Fruit fly (Drosophila melanogaster) whole organism, embryonic: ENCODE measurements around the gene CG9389.

ENCODE experiments used
- Bteb2 ChIP-seq: fragments of 200-800 bp; sonication (Bioruptor generic); optimal IDR thresholded peaks from 2 replicates; lab custom pipeline; 2016; ENCODE audit warnings: missing biosample characterization, missing genetic modification characterization
- CG10147 ChIP-seq: fragments of 200-800 bp; sonication (Bioruptor generic); optimal IDR thresholded peaks from 2 replicates; lab custom pipeline; 2019; ENCODE audit warnings: missing biosample characterization, mild to moderate bottlenecking, missing genetic modification characterization, moderate library complexity
- CG10321 ChIP-seq: fragments of 200-800 bp; sonication (Bioruptor generic); IDR thresholded peaks from 2 replicates; pipeline ENCODE4 v1.3.6; 2022; ENCODE audit warnings: missing biosample characterization, missing genetic modification characterization
- CG10431 ChIP-seq: fragments of 200-800 bp; sonication (Bioruptor generic); optimal IDR thresholded peaks from 3 replicates; lab custom pipeline; 2018; ENCODE audit warnings: missing biosample characterization, mild to moderate bottlenecking, missing genetic modification characterization
- CG11504 ChIP-seq: fragments of 200-800 bp; sonication (Bioruptor generic); optimal IDR thresholded peaks from 3 replicates; lab custom pipeline; 2019; ENCODE audit warnings: missing biosample characterization, mild to moderate bottlenecking, missing genetic modification characterization, moderate library complexity
- CG12071 ChIP-seq: fragments of 200-800 bp; sonication (Bioruptor generic); optimal IDR thresholded peaks from 3 replicates; lab custom pipeline; 2018; ENCODE audit warnings: missing biosample characterization, mild to moderate bottlenecking, missing genetic modification characterization
- CG1233 ChIP-seq: fragments of 200-800 bp; sonication (Bioruptor generic); optimal IDR thresholded peaks from 4 replicates; lab custom pipeline; 2018; ENCODE audit warnings: missing biosample characterization, mild to moderate bottlenecking, missing genetic modification characterization
- CG15514 ChIP-seq: fragments of 200-800 bp; sonication (Bioruptor generic); optimal IDR thresholded peaks from 3 replicates; lab custom pipeline; 2017; ENCODE audit warnings: missing biosample characterization, missing genetic modification characterization, mild to moderate bottlenecking, moderate library complexity, missing genetic modification reagents
- CG2678 ChIP-seq: fragments of 200-800 bp; sonication (Bioruptor generic); optimal IDR thresholded peaks from 3 replicates; lab custom pipeline; 2019; ENCODE audit warnings: missing biosample characterization, mild to moderate bottlenecking, missing genetic modification characterization, moderate library complexity
- CG3065 ChIP-seq: fragments of 200-800 bp; sonication (Bioruptor generic); optimal IDR thresholded peaks from 2 replicates; lab custom pipeline; 2016; ENCODE audit warnings: missing biosample characterization, missing genetic modification characterization
- CG31365 ChIP-seq: fragments of 200-800 bp; sonication (Bioruptor generic); optimal IDR thresholded peaks from 2 replicates; lab custom pipeline; 2018; ENCODE audit warnings: missing biosample characterization, mild to moderate bottlenecking, missing genetic modification characterization
- CG3163 ChIP-seq: fragments of 200-800 bp; sonication (Bioruptor generic); optimal IDR thresholded peaks from 3 replicates; lab custom pipeline; 2016; ENCODE audit warnings: missing biosample characterization, missing genetic modification characterization
- CG3281 ChIP-seq: fragments of 200-800 bp; sonication (Bioruptor generic); optimal IDR thresholded peaks from 3 replicates; lab custom pipeline; 2017; ENCODE audit warnings: missing biosample characterization, mild to moderate bottlenecking, missing genetic modification characterization
- CG3995 ChIP-seq: fragments of 200-800 bp; sonication (Bioruptor generic); optimal IDR thresholded peaks from 3 replicates; lab custom pipeline; 2016; ENCODE audit warnings: missing biosample characterization, missing genetic modification characterization
- CG7786 ChIP-seq: fragments of 200-800 bp; sonication (Bioruptor generic); optimal IDR thresholded peaks from 2 replicates; lab custom pipeline; 2016; ENCODE audit warnings: missing biosample characterization, missing genetic modification characterization
- CG7963 ChIP-seq: fragments of 200-800 bp; sonication (Bioruptor generic); IDR thresholded peaks from 3 replicates; pipeline ENCODE4 v1.3.6; 2022; ENCODE audit warnings: missing biosample characterization, missing genetic modification characterization; ENCODE audit not compliant: partially characterized antibody
- CG8281 ChIP-seq: fragments of 200-800 bp; sonication (Bioruptor generic); optimal IDR thresholded peaks from 2 replicates; lab custom pipeline; 2018; ENCODE audit warnings: missing biosample characterization, mild to moderate bottlenecking, missing genetic modification characterization, moderate library complexity
- CG8290 ChIP-seq, 3 experiments: fragments of 200-800 bp; sonication (Bioruptor generic); optimal IDR thresholded peaks; 2 replicates each; lab custom pipeline; 2016 to 2019; ENCODE audit warnings: missing biosample characterization in 3 of 3, missing genetic modification characterization in 3 of 3, mild to moderate bottlenecking in 2 of 3, moderate library complexity in 1 of 3
- CG8478 ChIP-seq: fragments of >200 bp; optimal IDR thresholded peaks from 2 replicates; lab custom pipeline; 2018
- CG9437 ChIP-seq: fragments of 200-800 bp; sonication (Bioruptor generic); optimal IDR thresholded peaks from 2 replicates; lab custom pipeline; 2018; ENCODE audit warnings: missing biosample characterization, mild to moderate bottlenecking, missing genetic modification characterization
- CHES-1-like ChIP-seq: fragments of 200-800 bp; sonication (Bioruptor generic); optimal IDR thresholded peaks from 2 replicates; lab custom pipeline; 2016; ENCODE audit warnings: missing biosample characterization, missing genetic modification characterization
- CTCF ChIP-seq: fragments of 200-800 bp; sonication (Bioruptor generic); optimal IDR thresholded peaks from 2 replicates; lab custom pipeline; 2017; ENCODE audit warnings: missing biosample characterization, mild to moderate bottlenecking, missing genetic modification characterization, moderate library complexity
- CkIIα-i1 ChIP-seq: fragments of 200-800 bp; sonication (Bioruptor generic); IDR thresholded peaks from 2 replicates; pipeline ENCODE4 v1.3.6; 2022; ENCODE audit warnings: missing biosample characterization, missing genetic modification characterization
- Dll ChIP-seq: fragments of 200-800 bp; sonication (Bioruptor generic); IDR thresholded peaks from 4 replicates; pipeline ENCODE4 v1.3.6; 2022; ENCODE audit warnings: missing biosample characterization, missing genetic modification characterization; ENCODE audit not compliant: partially characterized antibody
- Doc2 ChIP-seq: fragments of 200-800 bp; sonication (Bioruptor generic); IDR thresholded peaks from 2 replicates; pipeline ENCODE4 v1.3.6; 2022; ENCODE audit warnings: missing biosample characterization, missing genetic modification characterization
- Drgx ChIP-seq: fragments of 200-800 bp; sonication (Bioruptor generic); IDR thresholded peaks from 2 replicates; pipeline ENCODE4 v1.3.6; 2022; ENCODE audit warnings: missing biosample characterization, missing genetic modification characterization
- E2f2 ChIP-seq: fragments of 200-800 bp; sonication (Bioruptor generic); IDR thresholded peaks from 2 replicates; pipeline ENCODE4 v1.3.6; 2022; ENCODE audit warnings: missing biosample characterization, missing genetic modification characterization
- HmgD ChIP-seq: fragments of 200-800 bp; sonication (Bioruptor generic); optimal IDR thresholded peaks from 3 replicates; lab custom pipeline; 2016; ENCODE audit warnings: missing biosample characterization, missing genetic modification characterization
- Lhr ChIP-seq: fragments of 200-800 bp; sonication (Bioruptor generic); optimal IDR thresholded peaks from 3 replicates; lab custom pipeline; 2017; ENCODE audit warnings: mild to moderate bottlenecking, missing biosample characterization, missing genetic modification reagents, missing genetic modification characterization
- Mrtf ChIP-seq: fragments of 200-800 bp; sonication (Bioruptor generic); IDR thresholded peaks from 3 replicates; pipeline ENCODE4 v1.3.6; 2022; ENCODE audit warnings: missing biosample characterization, missing genetic modification characterization
- TFAM ChIP-seq: fragments of 200-800 bp; sonication (Bioruptor generic); optimal IDR thresholded peaks from 2 replicates; lab custom pipeline; 2017; ENCODE audit warnings: missing biosample characterization, missing genetic modification characterization, inconsistent platforms
- abd-A ChIP-seq: fragments of 200-800 bp; sonication (Bioruptor generic); optimal IDR thresholded peaks from 3 replicates; lab custom pipeline; 2019; ENCODE audit warnings: missing biosample characterization, mild to moderate bottlenecking, missing genetic modification characterization, moderate library complexity
- bab2 ChIP-seq: fragments of 200-800 bp; sonication (Bioruptor generic); optimal IDR thresholded peaks from 2 replicates; lab custom pipeline; 2016; ENCODE audit warnings: missing biosample characterization, missing genetic modification characterization
- crp ChIP-seq, 2 experiments: fragments of 200-800 bp; sonication (Bioruptor generic); optimal IDR thresholded peaks; 2 replicates in 1 of 2; 3 replicates in 1 of 2; lab custom pipeline; 2017; ENCODE audit warnings: missing biosample characterization in 2 of 2, missing genetic modification characterization in 2 of 2, mild to moderate bottlenecking in 1 of 2, moderate library complexity in 1 of 2
- dimm ChIP-seq: fragments of 200-800 bp; sonication (Bioruptor generic); IDR thresholded peaks from 2 replicates; pipeline ENCODE4 v1.3.6; 2022; ENCODE audit warnings: missing biosample characterization, missing genetic modification characterization
- en ChIP-seq: fragments of 200-800 bp; sonication (Bioruptor generic); optimal IDR thresholded peaks from 2 replicates; lab custom pipeline; 2016; ENCODE audit warnings: missing biosample characterization, missing genetic modification characterization
- exex ChIP-seq: fragments of 200-800 bp; sonication (Bioruptor generic); optimal IDR thresholded peaks from 4 replicates; lab custom pipeline; 2018; ENCODE audit warnings: missing biosample characterization, mild to moderate bottlenecking, missing genetic modification characterization, moderate library complexity
- h ChIP-seq: fragments of >200 bp; optimal IDR thresholded peaks from 2 replicates; lab custom pipeline; 2017
- ind ChIP-seq: fragments of 200-800 bp; sonication (Bioruptor generic); optimal IDR thresholded peaks from 3 replicates; lab custom pipeline; 2016; ENCODE audit warnings: missing biosample characterization, missing genetic modification characterization
- lbe ChIP-seq: fragments of 200-800 bp; sonication (Bioruptor generic); optimal IDR thresholded peaks from 2 replicates; lab custom pipeline; 2016; ENCODE audit warnings: missing biosample characterization, mild to moderate bottlenecking, missing genetic modification characterization
- luna ChIP-seq: fragments of 200-800 bp; sonication (Bioruptor generic); optimal IDR thresholded peaks from 2 replicates; lab custom pipeline; 2016; ENCODE audit warnings: missing biosample characterization, missing genetic modification characterization
- mam ChIP-seq: fragments of 200-800 bp; sonication (Bioruptor generic); optimal IDR thresholded peaks from 3 replicates; lab custom pipeline; 2016; ENCODE audit warnings: missing biosample characterization, missing genetic modification characterization
- odd ChIP-seq: fragments of 200-800 bp; sonication (Bioruptor generic); optimal IDR thresholded peaks from 2 replicates; lab custom pipeline; 2017; ENCODE audit warnings: missing biosample characterization, mild to moderate bottlenecking, missing genetic modification characterization
- otp ChIP-seq: fragments of 200-800 bp; sonication (Bioruptor generic); IDR thresholded peaks from 3 replicates; pipeline ENCODE4, ENCODE4 v1.3.6; 2022; ENCODE audit warnings: missing biosample characterization, missing genetic modification characterization
- pros ChIP-seq: fragments of 200-800 bp; sonication (Bioruptor generic); optimal IDR thresholded peaks from 3 replicates; lab custom pipeline; 2019; ENCODE audit warnings: missing biosample characterization, mild to moderate bottlenecking, missing genetic modification characterization, moderate library complexity
- row ChIP-seq: fragments of 200-800 bp; sonication (Bioruptor generic); IDR thresholded peaks from 3 replicates; pipeline ENCODE4 v1.3.6; 2022; ENCODE audit warnings: missing biosample characterization, missing genetic modification characterization
- seq ChIP-seq: fragments of 200-800 bp; sonication (Bioruptor generic); IDR thresholded peaks from 2 replicates; pipeline ENCODE4 v1.3.6; 2022; ENCODE audit warnings: missing biosample characterization, missing genetic modification characterization
- sim ChIP-seq: fragments of 200-800 bp; sonication (Bioruptor generic); IDR thresholded peaks from 2 replicates; pipeline ENCODE4 v1.3.6; 2022; ENCODE audit warnings: missing biosample characterization, missing genetic modification characterization
- slbo ChIP-seq: fragments of 200-800 bp; sonication (Bioruptor generic); IDR thresholded peaks from 2 replicates; pipeline ENCODE4 v1.3.6; 2022; ENCODE audit warnings: missing biosample characterization, missing genetic modification characterization
- stc ChIP-seq: fragments of 200-800 bp; sonication (Bioruptor generic); IDR thresholded peaks from 2 replicates; pipeline ENCODE4 v1.3.6; 2022; ENCODE audit warnings: missing biosample characterization, missing genetic modification characterization
- twi ChIP-seq: fragments of 200-800 bp; optimal IDR thresholded peaks from 2 replicates; lab custom pipeline; 2019; ENCODE audit warnings: missing biosample characterization, mild to moderate bottlenecking, missing genetic modification characterization, moderate library complexity

The CG9389 gene

DNA sequence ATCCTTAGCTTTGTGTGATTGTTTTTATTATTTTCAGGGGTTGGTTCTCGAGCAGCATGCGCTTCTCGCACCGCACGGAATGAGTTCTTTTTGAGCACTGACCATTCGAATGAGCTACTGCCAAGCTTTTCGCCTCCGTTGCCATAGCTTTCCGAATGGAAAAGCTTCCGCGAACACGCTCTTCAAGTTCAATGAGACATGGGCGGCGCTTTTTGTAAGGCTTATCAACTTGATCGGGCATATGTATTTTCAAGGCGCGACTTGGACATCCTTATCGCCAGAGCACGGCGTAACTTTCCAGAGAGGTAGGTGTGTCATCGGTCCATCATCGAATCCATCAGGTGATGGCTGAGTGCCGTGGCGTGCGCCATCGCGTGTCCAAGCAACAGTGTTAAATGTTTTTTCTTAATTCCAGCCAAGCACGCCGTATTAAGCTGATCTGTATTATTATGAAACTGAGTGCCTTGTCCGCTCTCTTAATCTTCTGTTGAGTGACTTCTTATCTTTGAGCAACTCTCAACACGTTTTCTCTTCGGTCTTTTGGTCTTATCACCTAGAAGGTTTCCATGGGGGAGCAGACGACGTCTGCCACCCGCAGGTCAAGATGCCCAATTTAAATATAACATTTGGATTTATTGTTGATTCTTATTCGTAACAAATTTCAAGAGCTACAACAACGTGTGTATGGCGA, 9.6 kb upstream of the CG9389 start, which contains the start of gene AcCoAS (continued):
- TF ChIP-seq seq (GFP tag; lab: Robert Waterston, UW) (no peak), Mrtf (GFP tag; lab: Robert Waterston, UW) (no peak), CG10321 (GFP tag; lab: Robert Waterston, UW) (no peak), luna (GFP tag; lab: Kevin White, UChicago) (no peak), Dll (no peak), CTCF (GFP tag; lab: Kevin White, UChicago) (peak; percentile 53), sim (GFP tag; lab: Robert Waterston, UW) (no peak), Doc2 (GFP tag; lab: Robert Waterston, UW) (no peak), CG8478 (lab: Kevin White, UChicago) (no peak), abd-A (peak; percentile 60), ind (GFP tag; lab: Kevin White, UChicago) (peak; percentile 1), CG3065 (GFP tag; lab: Kevin White, UChicago) (no peak), CG12071 (peak; percentile 34), CG1233 (GFP tag; lab: Kevin White, UChicago) (peak; percentile 31), CG11504 (peak; percentile 3), CG3281 (GFP tag; lab: Kevin White, UChicago) (peak; percentile 59), slbo (GFP tag; lab: Robert Waterston, UW) (0 out of 2 replicates have a peak, but pooled peaks have one; percentile 19), Drgx (GFP tag; lab: Robert Waterston, UW) (peak; percentile 62), h (lab: Kevin White, UChicago) (no peak), otp (GFP tag; lab: Robert Waterston, UW) (no peak; the same call in 2 of the 3 replicates), CG10431 (GFP tag; lab: Kevin White, UChicago) (no peak), CG2678 (tag; lab: Kevin White, UChicago) (peak; percentile 54), CG3995 (no peak), CG9437 (GFP tag; lab: Kevin White, UChicago) (no peak), mam (GFP tag; lab: Kevin White, UChicago) (peak; percentile 19), CG3163 (GFP tag; lab: Kevin White, UChicago) (peak; percentile 85), exex (peak; percentile 76), odd (GFP tag; lab: Kevin White, UChicago) (no peak), TFAM (GFP tag; lab: Kevin White, UChicago) (no peak), pros (GFP tag; lab: Kevin White, UChicago) (peak; percentile 56), CG7786 (peak; percentile 58), crp (GFP tag; optimal IDR thresholded peaks at IDR 0.05; lab: Kevin White, UChicago) (no peak), bab2 (GFP tag; lab: Kevin White, UChicago) (no peak), twi (tag; lab: Kevin White, UChicago) (no peak), CkIIα-i1 (GFP tag; lab: Robert Waterston, UW) (no peak), en (no peak), E2f2 (peak; percentile 13; the same call in 1 of the 2 replicates), Lhr (GFP tag; lab: Kevin White, UChicago) (no peak), CG31365 (tag; lab: Kevin White, UChicago) (no peak), HmgD (GFP tag; lab: Kevin White, UChicago) (no peak), lbe (GFP tag; lab: Kevin White, UChicago) (peak; percentile 54), CG10147 (GFP tag; lab: Kevin White, UChicago) (peak; percentile 22), CG7963 (GFP tag; lab: Robert Waterston, UW) (no peak), Bteb2 (no peak), CG8290 (GFP tag; optimal IDR thresholded peaks at IDR 0.05; lab: Kevin White, UChicago) (no peak), CG8290 (tag; optimal IDR thresholded peaks at IDR 0.05; lab: Kevin White, UChicago) (peak in 1 of 2 experiments; percentile 33), CG8281 (tag; lab: Kevin White, UChicago) (no peak), stc (0 out of 2 replicates have a peak, but pooled peaks have one; percentile 35), CHES-1-like (GFP tag; lab: Kevin White, UChicago) (peak; percentile 2), CG15514 (peak; percentile 50), dimm (GFP tag; lab: Robert Waterston, UW) (no peak), row (no peak)
